Worm (Caenorhabditis elegans) whole organism, L4/young adult: ENCODE results near the gene M106.3.

ENCODE experiments used
- W03F9.2 ChIP-seq: fragments of 150-350 bp; optimal IDR thresholded peaks from 2 replicates; lab custom pipeline; 2014; ENCODE audit warnings: missing biosample characterization, missing genetic modification characterization
- him-1 ChIP-seq: sonication (generic microtip); optimal IDR thresholded peaks from 2 replicates; lab custom pipeline; 2016; ENCODE audit warnings: missing genotype, missing genetic modification reagents, missing genetic modification characterization, missing compliant biosample characterization

ce11 chrII:10861305-10861704 is 596 bp upstream of the M106.3 start:
- TF ChIP-seq W03F9.2 (tag; lab: Kevin White, UChicago): no peak
- TF ChIP-seq him-1 (tag; lab: Kevin White, UChicago): no peak
